Fruit fly (Drosophila melanogaster): ENCODE data around the gene Srp54.

Srp54 gene

DNA sequence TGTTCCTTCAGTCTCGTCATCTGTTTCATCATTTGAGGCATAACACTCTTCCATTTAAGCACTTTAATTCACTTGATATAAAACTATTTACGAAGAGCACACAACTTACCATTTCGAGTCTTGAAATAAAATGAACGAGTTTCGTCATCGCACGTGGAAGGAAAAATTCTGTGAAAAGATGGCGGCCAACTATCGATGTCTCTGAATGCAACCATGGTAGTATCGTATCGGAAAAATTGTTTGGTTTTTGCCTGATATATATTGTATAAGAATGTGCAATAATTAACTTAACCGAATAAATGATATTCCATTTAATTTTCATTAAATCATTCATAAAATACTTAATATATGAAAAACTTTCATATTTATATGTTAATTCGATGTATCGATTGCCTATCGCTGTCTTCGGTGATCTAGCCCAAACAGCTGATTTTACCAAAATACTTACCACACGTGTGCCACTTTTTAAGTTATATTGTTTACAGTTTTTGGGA lies 17.8 kb upstream of the Srp54 start, which contains the start of gene Bka:
Gene Bka, plus strand, starts transcription at position 417 of the 494 bp plus-strand sequence.
- no peak for TF ChIP-seq Hr4 (GFP tag; optimal IDR thresholded peaks at IDR 0.05)
- no peak for TF ChIP-seq salr (GFP tag; optimal IDR thresholded peaks at IDR 0.05)
- TF ChIP-seq Sox102F (GFP tag; optimal IDR thresholded peaks at IDR 0.05), result no peak
- peak; percentile 74 for TF ChIP-seq vri (GFP tag; optimal IDR thresholded peaks at IDR 0.05)
- TF ChIP-seq esn (GFP tag; optimal IDR thresholded peaks at IDR 0.05), result peak; percentile 65
- TF ChIP-seq CG16779 (tag; optimal IDR thresholded peaks at IDR 0.05), result no peak
- peak; percentile 52 for TF ChIP-seq fkh (GFP tag; optimal IDR thresholded peaks at IDR 0.05)
- peak; percentile 21 for TF ChIP-seq CG7368 (GFP tag; optimal IDR thresholded peaks at IDR 0.05)
- peak; percentile 11; the same call in 1 of the 2 replicates for TF ChIP-seq CG15336 (GFP tag; IDR thresholded peaks at IDR 0.05)
- TF ChIP-seq CG3919 (GFP tag; optimal IDR thresholded peaks at IDR 0.05), result no peak
- no peak for TF ChIP-seq cyc (GFP tag; optimal IDR thresholded peaks at IDR 0.05)
- TF ChIP-seq CG8632 (GFP tag; optimal IDR thresholded peaks at IDR 0.05), result no peak
- TF ChIP-seq CG6276 (GFP tag; optimal IDR thresholded peaks at IDR 0.05), result no peak
- TF ChIP-seq Ets96B (tag; optimal IDR thresholded peaks at IDR 0.05), result peak; percentile 13
- no peak for TF ChIP-seq CG32006 (GFP tag; optimal IDR thresholded peaks at IDR 0.05)
- no peak for TF ChIP-seq fd59A (GFP tag; optimal IDR thresholded peaks at IDR 0.05)
- no peak for TF ChIP-seq CG4318 (GFP tag; optimal IDR thresholded peaks at IDR 0.05)
- TF ChIP-seq ss (GFP tag; optimal IDR thresholded peaks at IDR 0.05), result peak in 1 of 2 experiments; percentile 58
- peak; percentile 39 for TF ChIP-seq CG3032 (tag; optimal IDR thresholded peaks at IDR 0.05)
- no peak for TF ChIP-seq eg (GFP tag; IDR thresholded peaks at IDR 0.05)
- TF ChIP-seq CG11294 (GFP tag; IDR thresholded peaks at IDR 0.05), result no peak
- TF ChIP-seq acj6 (GFP tag; optimal IDR thresholded peaks at IDR 0.05), result peak; percentile 29
- TF ChIP-seq Met (GFP tag; optimal IDR thresholded peaks at IDR 0.05), result peak; percentile 57
- TF ChIP-seq Eip78C (GFP tag), result peak; percentile 77
- peak; percentile 38 for TF ChIP-seq Eip75B (GFP tag; optimal IDR thresholded peaks at IDR 0.05)
- no peak for TF ChIP-seq Hr39 (GFP tag; optimal IDR thresholded peaks at IDR 0.05)
- TF ChIP-seq CG6808 (GFP tag; optimal IDR thresholded peaks at IDR 0.05), result peak; percentile 18
- no peak for TF ChIP-seq fd85E (GFP tag; optimal IDR thresholded peaks at IDR 0.05)
- peak; percentile 15 for TF ChIP-seq Blimp-1 (GFP tag; optimal IDR thresholded peaks at IDR 0.05)
- no peak for TF ChIP-seq CG8319 (GFP tag; optimal IDR thresholded peaks at IDR 0.05)
- no peak for TF ChIP-seq Hr38 (GFP tag; optimal IDR thresholded peaks at IDR 0.05)
- no peak for TF ChIP-seq Smox (GFP tag; optimal IDR thresholded peaks at IDR 0.05)
- TF ChIP-seq CG34406 (GFP tag; optimal IDR thresholded peaks at IDR 0.05), result peak; percentile 56
- no peak for TF ChIP-seq CG11762 (GFP tag; optimal IDR thresholded peaks at IDR 0.05; ENCODE audit: insufficient read depth)
- TF ChIP-seq OdsH (GFP tag; optimal IDR thresholded peaks at IDR 0.05), result no peak
- peak; percentile 24 for TF ChIP-seq Sox14 (GFP tag; optimal IDR thresholded peaks at IDR 0.05)
- no peak for TF ChIP-seq CG6163 (GFP tag; IDR thresholded peaks at IDR 0.05)
- no peak for TF ChIP-seq achi (GFP tag; optimal IDR thresholded peaks at IDR 0.05)
- TF ChIP-seq Lpt (GFP tag; optimal IDR thresholded peaks at IDR 0.05), result no peak
- TF ChIP-seq net (GFP tag; optimal IDR thresholded peaks at IDR 0.05), result no peak
- no peak for TF ChIP-seq CG11902 (GFP tag; optimal IDR thresholded peaks at IDR 0.05)
- peak; percentile 38 for TF ChIP-seq lz (GFP tag; optimal IDR thresholded peaks at IDR 0.05)
- no peak for TF ChIP-seq spab (GFP tag; optimal IDR thresholded peaks at IDR 0.05)
- no peak for TF ChIP-seq pdm3 (GFP tag; optimal IDR thresholded peaks at IDR 0.05)
- no peak for TF ChIP-seq CG10631 (GFP tag; optimal IDR thresholded peaks at IDR 0.05)
- TF ChIP-seq svp (GFP tag), result no peak
- TF ChIP-seq CG1621 (tag; optimal IDR thresholded peaks at IDR 0.05), result no peak
- peak; percentile 56 for TF ChIP-seq topi (GFP tag; optimal IDR thresholded peaks at IDR 0.05)
- no peak for TF ChIP-seq CG8119 (GFP tag; IDR thresholded peaks at IDR 0.05)
- no peak for TF ChIP-seq CG31627 (GFP tag; optimal IDR thresholded peaks at IDR 0.05)
- peak; percentile 52 for TF ChIP-seq CG6854 (GFP tag; optimal IDR thresholded peaks at IDR 0.05)
- no peak for TF ChIP-seq CG9139 (GFP tag; optimal IDR thresholded peaks at IDR 0.05)
- peak; percentile 23 for TF ChIP-seq Eip93F (GFP tag; optimal IDR thresholded peaks at IDR 0.05)

Data from whole organism, prepupa.